Worm (Caenorhabditis elegans) whole organism, L4/young adult: ENCODE measurements around the gene C31H2.4.

ENCODE experiments used
- W03F9.2 ChIP-seq: fragments of 150-350 bp; optimal IDR thresholded peaks from 2 replicates; lab custom pipeline; 2014; ENCODE audit warnings: missing biosample characterization, missing genetic modification characterization
- dao-5 ChIP-seq: sonication (generic microtip); optimal IDR thresholded peaks from 2 replicates; lab custom pipeline; 2016; ENCODE audit warnings: missing genotype, missing genetic modification characterization, moderate library complexity, missing compliant biosample characterization
- him-1 ChIP-seq: sonication (generic microtip); optimal IDR thresholded peaks from 2 replicates; lab custom pipeline; 2016; ENCODE audit warnings: missing genotype, missing genetic modification reagents, missing genetic modification characterization, missing compliant biosample characterization

C31H2.4 gene

DNA sequence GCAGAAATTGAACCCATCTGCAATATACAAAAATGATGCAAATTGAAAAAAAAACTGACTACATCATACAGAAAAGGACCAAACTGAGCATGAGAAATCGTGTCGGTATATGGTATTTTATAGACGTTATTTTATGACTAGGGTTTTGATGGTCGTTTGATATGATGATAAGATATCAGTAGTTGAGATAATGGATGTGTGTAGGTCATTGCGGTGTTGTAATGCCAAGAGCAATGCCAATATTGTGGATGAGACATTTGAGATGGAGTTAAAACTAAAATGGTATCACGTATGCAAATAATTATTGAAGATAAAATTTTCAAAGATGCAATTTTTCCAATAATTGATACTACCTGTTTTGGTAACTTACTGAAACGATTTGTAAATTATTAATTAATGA lies at the start of gene C31H2.4:
TSS of gene C31H2.4 (minus strand) at position 19 of the 400 bp plus-strand sequence.
- no peak for TF ChIP-seq him-1
- no peak for TF ChIP-seq W03F9.2 (tag; lab: Kevin White, UChicago)
- no peak for TF ChIP-seq dao-5 (tag; lab: Kevin White, UChicago)

DNA sequence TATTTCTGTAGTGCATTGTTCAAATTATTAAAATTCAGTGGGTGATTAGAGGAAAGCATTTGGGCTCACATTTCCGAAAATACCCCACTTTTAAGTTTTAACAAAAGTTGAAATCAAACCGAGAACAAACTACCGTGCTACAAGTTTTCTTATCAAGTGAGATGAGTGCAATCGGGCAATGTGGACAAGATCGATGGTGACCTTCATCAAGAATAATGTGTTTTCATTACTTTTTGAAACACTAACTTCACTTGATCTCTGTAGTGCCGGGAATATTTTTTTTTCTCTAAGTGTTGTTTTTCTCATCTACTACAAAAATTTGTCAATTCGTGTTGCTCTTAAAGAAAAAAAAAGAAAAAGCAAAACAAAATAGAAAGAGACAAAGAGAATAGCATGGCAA lies 49.4 kb upstream of the C31H2.4 start:
- TF ChIP-seq W03F9.2 (tag; lab: Kevin White, UChicago) (no peak), dao-5 (tag; lab: Kevin White, UChicago) (no peak), him-1 (no peak)

DNA sequence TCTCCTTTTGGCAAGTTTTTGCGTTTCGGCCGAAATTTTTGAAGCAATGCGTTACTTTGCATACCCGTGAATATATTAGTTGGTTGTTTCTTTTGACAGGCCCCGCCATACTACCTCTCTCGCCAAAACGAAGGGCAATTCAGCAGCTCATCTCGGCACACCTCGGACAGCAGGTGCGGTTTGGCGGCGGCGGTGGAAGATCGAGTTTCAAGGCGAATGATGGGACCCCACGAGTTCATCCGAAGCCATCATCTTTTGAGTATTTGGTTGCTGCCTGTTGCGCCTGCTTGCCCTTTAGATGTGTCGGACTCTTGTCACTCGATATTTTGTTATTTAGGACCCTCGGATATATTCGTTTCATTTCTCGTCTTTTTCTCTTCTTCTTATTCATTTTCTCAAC lies 48.9 kb upstream of the C31H2.4 start:
- no peak for TF ChIP-seq dao-5 (tag; lab: Kevin White, UChicago)
- no peak for TF ChIP-seq W03F9.2 (tag; lab: Kevin White, UChicago)
- TF ChIP-seq him-1: no peak

DNA sequence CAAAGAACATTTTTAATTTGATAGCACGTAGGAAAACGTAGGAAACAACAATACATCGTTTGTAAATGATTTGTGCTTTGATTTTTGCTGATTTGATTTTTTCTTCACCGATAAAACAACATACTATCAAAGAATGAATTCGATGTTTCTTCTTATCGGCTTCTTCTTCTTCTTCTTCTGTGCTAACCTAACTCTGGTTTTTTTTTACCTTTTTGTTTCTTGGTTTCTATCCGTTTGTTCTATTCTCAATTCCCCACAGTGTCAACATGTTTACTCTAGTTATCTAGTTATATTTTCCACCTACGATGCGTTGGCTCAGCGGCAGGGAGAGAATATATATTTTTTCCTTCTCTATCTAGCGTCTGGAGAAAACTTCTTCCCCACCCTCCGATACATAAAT lies 48.4 kb upstream of the C31H2.4 start:
- TF ChIP-seq dao-5 (tag; lab: Kevin White, UChicago) (no peak), W03F9.2 (tag; lab: Kevin White, UChicago) (no peak), him-1 (no peak)

DNA sequence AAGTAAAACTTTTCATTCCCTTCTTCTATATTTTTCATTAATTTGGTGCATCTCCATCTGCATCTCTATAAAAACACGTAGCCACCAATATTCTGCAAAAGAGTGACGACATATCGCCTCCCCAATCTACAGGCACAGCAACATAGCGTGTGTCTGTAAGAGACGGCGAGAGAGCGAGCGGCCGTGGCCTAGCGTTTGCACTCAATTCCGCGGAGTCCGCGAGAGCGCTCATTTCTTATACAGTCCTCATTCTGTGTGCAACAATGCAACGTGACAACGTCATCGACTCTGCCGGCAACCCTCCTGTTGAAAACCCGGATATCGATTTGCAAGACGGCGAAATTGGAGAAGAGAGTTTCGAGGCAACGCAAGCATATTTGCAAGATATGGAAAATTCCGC lies 46.1 kb upstream of the C31H2.4 start, which contains the start of gene H28G03.2:
TSS of gene H28G03.2 (plus strand) at position 200 of the 400 bp plus-strand sequence.
- TF ChIP-seq dao-5 (tag; lab: Kevin White, UChicago) (no peak), W03F9.2 (tag; lab: Kevin White, UChicago) (no peak), him-1 (no peak)

DNA sequence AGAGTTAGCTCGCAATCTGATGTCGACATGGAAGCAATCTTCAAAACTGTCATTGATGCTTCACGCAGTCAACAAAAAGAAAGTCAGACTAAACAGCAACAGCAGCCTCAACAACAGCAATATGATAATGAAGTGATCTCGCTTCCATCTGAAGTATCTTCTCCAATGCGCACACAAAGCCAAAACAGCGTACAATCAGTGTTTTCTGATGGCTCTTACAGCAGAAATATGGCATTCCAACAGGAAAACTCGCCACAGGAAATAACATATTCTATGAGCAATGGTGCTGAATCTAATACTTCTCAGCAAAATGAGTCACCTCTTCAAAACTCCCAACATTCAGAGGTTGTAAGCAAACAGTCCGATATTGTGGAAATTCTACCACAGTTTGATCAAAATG lies 43.5 kb upstream of the C31H2.4 start:
- TF ChIP-seq him-1: no peak
- TF ChIP-seq W03F9.2 (tag; lab: Kevin White, UChicago): no peak
- no peak for TF ChIP-seq dao-5 (tag; lab: Kevin White, UChicago)

DNA sequence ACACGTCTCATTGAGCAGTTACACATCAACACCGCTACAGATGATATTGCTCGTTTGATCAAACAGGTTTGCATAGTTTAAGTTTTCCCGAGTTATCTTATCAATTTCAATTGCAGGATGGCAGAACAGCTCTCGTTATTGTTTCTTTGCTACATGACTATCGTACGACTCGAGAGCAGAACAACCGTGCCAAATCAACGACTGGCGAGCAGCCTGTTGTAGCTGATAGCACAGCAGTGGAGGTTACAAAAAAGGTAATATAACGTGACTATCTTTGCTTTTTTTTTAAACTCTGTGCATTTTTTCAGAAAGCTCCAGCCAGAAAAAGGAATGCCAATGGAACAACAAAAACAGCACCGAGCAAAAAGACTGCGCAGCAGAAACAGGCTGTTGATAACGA lies 42.9 kb upstream of the C31H2.4 start:
- TF ChIP-seq W03F9.2 (tag; lab: Kevin White, UChicago): no peak
- no peak for TF ChIP-seq dao-5 (tag; lab: Kevin White, UChicago)
- no peak for TF ChIP-seq him-1

DNA sequence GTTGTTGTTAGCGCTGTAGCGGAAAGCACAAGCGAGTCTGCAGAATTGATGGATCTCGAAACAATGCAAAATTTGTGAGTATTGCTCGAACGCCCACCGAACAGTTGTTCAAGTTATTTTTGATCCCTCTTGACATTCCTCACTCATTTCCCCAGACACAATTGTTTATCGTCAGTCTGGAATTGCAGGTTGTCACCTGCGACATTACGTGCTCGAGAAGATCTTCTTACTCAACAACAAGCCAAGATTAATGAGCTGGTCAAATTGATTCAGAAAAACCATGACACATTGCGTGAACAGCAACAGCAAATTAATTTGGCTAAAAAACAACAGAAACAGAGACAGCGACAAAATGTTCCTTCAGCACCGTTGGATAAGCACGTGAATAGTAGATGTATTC lies 42.4 kb upstream of the C31H2.4 start:
- TF ChIP-seq him-1: no peak
- no peak for TF ChIP-seq dao-5 (tag; lab: Kevin White, UChicago)
- no peak for TF ChIP-seq W03F9.2 (tag; lab: Kevin White, UChicago)

DNA sequence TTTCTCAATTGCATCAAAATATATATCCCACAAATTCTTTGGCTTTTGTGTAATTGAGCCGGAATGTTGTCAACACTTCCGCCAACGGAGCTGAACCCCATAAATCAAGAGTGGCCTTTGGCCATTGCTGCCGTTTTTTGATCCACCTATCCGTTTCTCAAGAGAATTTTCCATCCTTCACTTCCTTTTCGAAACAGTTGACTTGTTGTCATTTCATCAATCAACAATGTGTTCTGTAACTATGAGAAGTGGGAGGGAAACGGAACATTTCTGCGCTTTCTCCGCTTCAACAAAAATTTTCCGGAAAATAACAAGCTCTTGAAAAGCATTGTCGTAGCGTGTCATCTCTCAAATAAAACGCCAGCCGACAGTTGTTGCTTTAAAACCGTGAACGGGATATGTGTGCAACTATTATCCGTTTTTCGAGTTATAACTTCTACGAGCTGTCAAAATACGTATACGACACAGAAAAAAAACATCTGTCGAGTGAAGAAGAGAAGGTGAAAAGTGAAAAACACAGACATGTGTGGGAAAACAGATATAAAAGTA lies 40.4 kb upstream of the C31H2.4 start:
- no peak for TF ChIP-seq W03F9.2 (tag; lab: Kevin White, UChicago)
- no peak for TF ChIP-seq him-1
- TF ChIP-seq dao-5 (tag; lab: Kevin White, UChicago): no peak

DNA sequence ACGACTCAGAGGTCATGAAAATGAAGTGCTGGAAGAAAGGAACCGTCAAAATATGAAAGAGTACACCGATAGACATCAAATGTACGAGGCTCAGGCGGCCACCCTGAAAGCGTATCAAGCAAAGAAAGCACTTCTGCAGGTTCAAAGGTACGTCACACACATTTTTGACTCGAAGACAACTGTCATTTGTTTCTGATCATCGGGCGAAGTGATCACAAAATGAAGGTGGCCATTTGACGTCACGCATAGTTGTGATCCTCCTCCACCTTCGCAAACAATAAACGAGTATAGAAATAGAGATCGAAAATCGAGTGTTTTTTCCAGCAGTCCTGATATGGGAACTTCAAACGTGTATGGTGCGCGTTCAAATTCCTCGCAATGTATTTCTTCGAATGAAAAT lies 39.8 kb upstream of the C31H2.4 start:
- TF ChIP-seq dao-5 (tag; lab: Kevin White, UChicago): no peak
- TF ChIP-seq him-1: no peak
- TF ChIP-seq W03F9.2 (tag; lab: Kevin White, UChicago): no peak

DNA sequence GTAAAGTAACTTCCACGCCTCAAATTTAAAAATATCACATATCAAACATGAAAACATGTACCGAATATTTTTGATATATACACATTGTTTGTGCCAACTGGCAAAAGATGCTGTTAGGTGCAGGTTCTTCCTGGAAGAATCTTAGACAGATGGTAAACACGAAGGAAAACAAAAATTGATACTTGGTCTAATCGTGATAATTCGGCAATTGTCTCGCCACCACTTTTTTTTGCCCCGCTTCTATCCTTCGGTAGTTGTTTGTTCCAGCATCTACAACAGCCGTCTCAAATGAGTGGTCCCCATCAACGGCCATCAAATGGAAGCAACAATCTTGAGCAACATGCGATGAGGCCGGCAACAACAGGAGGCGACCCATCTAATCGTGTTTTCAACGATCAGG lies 38.0 kb upstream of the C31H2.4 start:
- TF ChIP-seq dao-5 (tag; lab: Kevin White, UChicago) (no peak), W03F9.2 (tag; lab: Kevin White, UChicago) (no peak), him-1 (no peak)

DNA sequence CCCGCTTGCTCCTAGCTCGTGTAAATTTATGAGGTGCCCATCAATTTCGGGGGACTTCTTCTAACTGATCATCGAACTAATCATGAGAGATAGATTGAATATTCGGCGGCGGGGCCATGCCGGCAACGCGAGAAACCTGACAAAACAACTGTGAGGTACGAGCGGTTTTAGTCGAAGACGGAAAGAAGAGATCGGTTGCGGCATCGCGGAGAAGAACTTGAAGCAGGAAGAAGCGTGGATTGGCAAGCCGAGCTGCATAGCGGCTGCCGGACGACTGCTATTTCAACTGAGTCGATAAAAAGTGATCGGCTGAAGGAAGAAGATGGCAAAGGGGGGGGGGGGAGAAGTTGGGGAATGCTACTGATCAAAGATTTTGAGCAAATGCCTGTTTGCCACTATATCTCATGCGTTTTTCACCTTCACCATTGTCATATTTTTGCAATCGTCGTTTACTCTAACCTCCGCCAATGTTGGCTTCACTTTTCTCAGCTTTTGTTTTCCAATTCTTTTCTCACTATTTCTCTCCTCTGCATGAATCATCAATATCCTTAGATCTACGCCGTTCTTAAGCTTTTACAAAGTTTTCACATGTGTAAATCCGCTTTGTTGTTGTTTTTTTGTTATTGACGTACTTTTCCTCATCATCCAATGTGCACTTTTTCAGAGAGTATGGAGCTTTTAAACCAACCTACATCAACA lies 36.1 kb upstream of the C31H2.4 start, which contains the start of gene pqn-62:
TSS of gene pqn-62 (plus strand) at position 649 of the 699 bp plus-strand sequence.
- TF ChIP-seq him-1: no peak
- TF ChIP-seq W03F9.2 (tag; lab: Kevin White, UChicago): no peak
- no peak for TF ChIP-seq dao-5 (tag; lab: Kevin White, UChicago)

DNA sequence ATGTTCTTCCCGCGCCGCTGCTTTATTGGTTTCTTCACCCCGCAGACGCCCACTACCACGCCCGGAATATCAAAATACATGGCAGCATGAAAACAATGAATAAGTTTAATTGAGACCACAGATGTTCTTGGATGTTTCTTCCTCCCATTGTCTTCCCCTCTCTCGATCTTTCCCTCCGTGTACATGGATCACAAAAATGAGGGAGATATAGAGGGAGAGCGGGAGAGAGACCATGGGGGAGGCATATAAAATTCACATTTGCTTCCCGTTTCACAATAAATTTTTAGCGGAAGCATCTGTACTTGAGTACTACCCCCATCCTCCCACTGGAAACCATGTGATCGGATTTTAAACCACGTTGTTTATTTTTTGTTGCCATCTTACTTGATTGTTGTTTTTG lies 33.9 kb upstream of the C31H2.4 start:
- TF ChIP-seq him-1 (no peak), W03F9.2 (tag; lab: Kevin White, UChicago) (no peak), dao-5 (tag; lab: Kevin White, UChicago) (no peak)

DNA sequence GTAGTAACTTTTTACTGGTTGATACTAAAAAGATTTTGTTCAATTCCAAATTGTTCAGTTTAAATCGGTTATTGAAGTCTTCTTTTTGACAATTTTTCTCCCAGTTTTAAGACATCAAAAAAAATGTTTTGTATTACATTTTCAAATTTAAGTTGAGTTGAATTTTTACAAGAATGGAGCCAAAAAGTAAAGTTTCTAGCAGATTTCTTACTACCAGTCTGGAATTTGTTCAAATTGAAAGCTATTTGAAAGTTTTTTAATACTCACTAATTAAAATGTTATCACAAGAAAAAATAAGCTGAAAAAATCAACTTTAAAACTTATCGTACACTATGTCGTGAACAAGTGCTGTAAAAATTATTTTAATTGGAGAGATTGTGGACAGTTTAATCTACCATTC lies 30.6 kb upstream of the C31H2.4 start:
- TF ChIP-seq dao-5 (tag; lab: Kevin White, UChicago) (no peak), him-1 (no peak), W03F9.2 (tag; lab: Kevin White, UChicago) (no peak)

DNA sequence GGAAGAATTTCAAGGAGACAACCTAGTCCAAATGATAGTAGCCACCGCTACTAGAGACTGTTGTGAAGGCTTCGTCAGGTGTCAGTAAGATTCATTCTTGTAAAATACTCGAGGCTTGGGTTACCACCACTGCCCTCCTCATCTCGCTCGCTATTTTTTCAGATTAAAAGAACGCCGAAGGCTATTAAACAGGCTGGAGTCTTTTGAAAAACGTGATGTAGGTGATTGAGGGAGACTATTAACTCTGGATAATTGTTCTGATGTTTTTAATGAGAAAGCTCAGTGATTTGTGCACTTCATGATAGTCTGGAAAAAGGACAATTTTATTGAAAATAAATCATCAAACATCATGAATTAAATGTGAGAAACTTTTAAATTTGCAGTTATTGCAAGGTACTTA lies 29.5 kb upstream of the C31H2.4 start, which contains the start of gene zig-6:
TSS of gene zig-6 (minus strand) at position 101 of the 400 bp plus-strand sequence.
- TF ChIP-seq W03F9.2 (tag; lab: Kevin White, UChicago) (no peak), him-1 (no peak), dao-5 (tag; lab: Kevin White, UChicago) (no peak)
